Worm (Caenorhabditis elegans) whole organism, L1 larva: Measurements from ENCODE around the gene ceh-53.

Source experiments
- C04F5.9 ChIP-seq: sonication (generic microtip); optimal IDR thresholded peaks from 2 replicates; lab custom pipeline; 2016; ENCODE audit warnings: missing genetic modification characterization, missing compliant biosample characterization
- C16A3.4 ChIP-seq: fragments of 150-350 bp; optimal IDR thresholded peaks from 2 replicates; lab custom pipeline; 2014; ENCODE audit warnings: missing biosample characterization, missing genetic modification characterization
- F16B12.6 ChIP-seq: fragments of 150-350 bp; optimal IDR thresholded peaks from 2 replicates; lab custom pipeline; 2014; ENCODE audit warnings: missing biosample characterization, missing genetic modification characterization
- blmp-1 ChIP-seq: fragments of 150-350 bp; optimal IDR thresholded peaks from 2 replicates; lab custom pipeline; 2014; ENCODE audit warnings: missing biosample characterization, missing genetic modification characterization
- ceh-63 ChIP-seq: fragments of 200-800 bp; sonication (Bioruptor generic); optimal IDR thresholded peaks from 2 replicates; lab custom pipeline; 2018; ENCODE audit warnings: mild to moderate bottlenecking, missing genetic modification characterization, missing compliant biosample characterization
- ceh-88 ChIP-seq: fragments of 200-800 bp; sonication (Bioruptor generic); IDR thresholded peaks from 2 replicates; pipeline ENCODE4 v1.3.6; 2022; ENCODE audit warnings: missing genetic modification characterization, missing compliant biosample characterization
- ceh-90 ChIP-seq: sonication (generic microtip); optimal IDR thresholded peaks from 2 replicates; lab custom pipeline; 2016; ENCODE audit warnings: missing genetic modification characterization, missing compliant biosample characterization
- ces-1 ChIP-seq: fragments of 150-350 bp; optimal IDR thresholded peaks from 2 replicates; lab custom pipeline; 2014; ENCODE audit warnings: missing biosample characterization, missing genetic modification reagents, missing genetic modification characterization
- dpl-1 ChIP-seq, 3 experiments: fragments of 150-350 bp in 2 of 3; sonication (generic microtip) in 1 of 3; optimal IDR thresholded peaks; 2 replicates each; lab custom pipeline; 2014 to 2017; ENCODE audit warnings: missing biosample characterization in 3 of 3, missing genetic modification characterization in 3 of 3, missing genetic modification reagents in 3 of 3
- dsc-1 ChIP-seq: sonication (generic microtip); optimal IDR thresholded peaks from 2 replicates; lab custom pipeline; 2016; ENCODE audit warnings: mild to moderate bottlenecking, missing genetic modification characterization, missing compliant biosample characterization
- efl-1 ChIP-seq, 4 experiments: fragments of 150-350 bp; optimal IDR thresholded peaks in 3 of 4; peaks in 1 of 4; 1 replicate in 1 of 4; 2 replicates in 3 of 4; lab custom pipeline; 2014; ENCODE audit warnings: missing biosample characterization in 2 of 4, missing genetic modification characterization in 2 of 4, missing genetic modification reagents in 2 of 4
- efl-3 ChIP-seq: fragments of 200-800 bp; sonication (Bioruptor generic); optimal IDR thresholded peaks from 2 replicates; lab custom pipeline; 2018; ENCODE audit warnings: mild to moderate bottlenecking, missing genetic modification characterization, missing compliant biosample characterization
- elt-3 ChIP-seq, 6 experiments: fragments of 150-350 bp in 1 of 6; sonication (generic microtip); optimal IDR thresholded peaks; 2 replicates each; lab custom pipeline; 2017 to 2018; ENCODE audit warnings: missing biosample characterization in 6 of 6, missing genetic modification characterization in 6 of 6, inconsistent platforms in 1 of 6
- ets-5 ChIP-seq: fragments of 200-800 bp; sonication (Bioruptor generic); IDR thresholded peaks from 2 replicates; pipeline ENCODE4 v1.3.6; 2022; ENCODE audit warnings: missing genetic modification characterization, missing compliant biosample characterization
- fkh-10 ChIP-seq: sonication (generic microtip); optimal IDR thresholded peaks from 2 replicates; lab custom pipeline; 2017; ENCODE audit warnings: missing biosample characterization, missing genetic modification reagents, missing genetic modification characterization
- fkh-8 ChIP-seq: sonication (generic microtip); optimal IDR thresholded peaks from 2 replicates; lab custom pipeline; 2016; ENCODE audit warnings: mild to moderate bottlenecking, missing genetic modification characterization, missing compliant biosample characterization
- fos-1 ChIP-seq: fragments of 150-350 bp; optimal IDR thresholded peaks from 2 replicates; lab custom pipeline; 2014; ENCODE audit warnings: missing biosample characterization, missing genetic modification characterization
- grh-1 ChIP-seq: fragments of 200-800 bp; sonication (Bioruptor generic); IDR thresholded peaks from 2 replicates; pipeline ENCODE4 v1.3.6; 2022; ENCODE audit warnings: missing genetic modification reagents, missing genetic modification characterization, missing compliant biosample characterization
- hpl-2 ChIP-seq: fragments of 150-350 bp; optimal IDR thresholded peaks from 2 replicates; lab custom pipeline; 2014; ENCODE audit warnings: missing biosample characterization, missing genetic modification reagents, missing genetic modification characterization
- irx-1 ChIP-seq: sonication (generic microtip); optimal IDR thresholded peaks from 2 replicates; lab custom pipeline; 2016; ENCODE audit warnings: missing genetic modification characterization, missing compliant biosample characterization
- isw-1 ChIP-seq: fragments of 200-800 bp; sonication (Bioruptor generic); IDR thresholded peaks from 2 replicates; pipeline ENCODE4 v1.3.6; 2022; ENCODE audit warnings: missing genetic modification characterization, missing compliant biosample characterization
- jun-1 ChIP-seq: fragments of 150-350 bp; optimal IDR thresholded peaks from 2 replicates; lab custom pipeline; 2014; ENCODE audit warnings: missing biosample characterization, missing genetic modification reagents, missing genetic modification characterization
- lin-13 ChIP-seq: fragments of 150-350 bp; optimal IDR thresholded peaks from 2 replicates; lab custom pipeline; 2014; ENCODE audit warnings: missing biosample characterization, missing genetic modification reagents, missing genetic modification characterization
- lin-14 ChIP-seq: fragments of 200-800 bp; sonication (Bioruptor generic); optimal IDR thresholded peaks from 2 replicates; lab custom pipeline; 2018; ENCODE audit warnings: mild to moderate bottlenecking, missing genetic modification characterization, moderate library complexity, missing compliant biosample characterization
- lin-35 ChIP-seq, 2 experiments: fragments of 150-350 bp; optimal IDR thresholded peaks; 2 replicates each; lab custom pipeline; 2014; ENCODE audit warnings: missing biosample characterization in 2 of 2, missing genetic modification characterization in 2 of 2, missing genetic modification reagents in 2 of 2
- lin-39 ChIP-seq: fragments of 150-350 bp; optimal IDR thresholded peaks from 2 replicates; lab custom pipeline; 2014; ENCODE audit warnings: missing biosample characterization, missing genetic modification reagents, missing genetic modification characterization
- lir-3 ChIP-seq: sonication (generic microtip); optimal IDR thresholded peaks from 2 replicates; lab custom pipeline; 2016; ENCODE audit warnings: mild to moderate bottlenecking, missing genetic modification characterization, moderate library complexity, missing compliant biosample characterization; ENCODE audit not compliant: poor library complexity
- mab-9 ChIP-seq: fragments of 200-800 bp; sonication (Bioruptor generic); IDR thresholded peaks from 2 replicates; pipeline ENCODE4 v1.3.6; 2022; ENCODE audit warnings: missing genetic modification reagents, missing genetic modification characterization, missing compliant biosample characterization
- nhr-12 ChIP-seq: sonication (generic microtip); optimal IDR thresholded peaks from 2 replicates; lab custom pipeline; 2017; ENCODE audit warnings: missing biosample characterization, missing genetic modification characterization
- nhr-19 ChIP-seq: fragments of 200-800 bp; sonication (Bioruptor generic); conservative IDR thresholded peaks from 2 replicates; pipeline ENCODE4 v1.3.6; 2022; ENCODE audit warnings: missing genetic modification characterization, missing compliant biosample characterization
- nhr-237 ChIP-seq: fragments of 150-350 bp; optimal IDR thresholded peaks from 2 replicates; lab custom pipeline; 2014; ENCODE audit warnings: missing biosample characterization, missing genetic modification characterization
- nhr-28 ChIP-seq: fragments of 150-350 bp; optimal IDR thresholded peaks from 2 replicates; lab custom pipeline; 2014; ENCODE audit warnings: missing biosample characterization, missing genetic modification characterization
- nhr-47 ChIP-seq: sonication (generic microtip); optimal IDR thresholded peaks from 2 replicates; lab custom pipeline; 2016; ENCODE audit warnings: mild to moderate bottlenecking, missing genetic modification characterization, moderate library complexity, missing compliant biosample characterization
- nhr-76 ChIP-seq: sonication (generic microtip); optimal IDR thresholded peaks from 2 replicates; lab custom pipeline; 2017; ENCODE audit warnings: missing biosample characterization, missing genetic modification characterization
- nhr-77 ChIP-seq: fragments of 150-350 bp; optimal IDR thresholded peaks from 2 replicates; lab custom pipeline; 2014; ENCODE audit warnings: missing biosample characterization, missing genetic modification characterization
- nhr-90 ChIP-seq: sonication (generic microtip); optimal IDR thresholded peaks from 2 replicates; lab custom pipeline; 2016; ENCODE audit warnings: mild to moderate bottlenecking, missing genetic modification characterization, missing compliant biosample characterization; ENCODE audit not compliant: poor library complexity
- pqm-1 ChIP-seq: sonication (generic microtip); optimal IDR thresholded peaks from 3 replicates; lab custom pipeline; 2017; ENCODE audit warnings: missing biosample characterization, missing genetic modification characterization
- snu-23 ChIP-seq: sonication (generic microtip); optimal IDR thresholded peaks from 2 replicates; lab custom pipeline; 2016; ENCODE audit warnings: missing genetic modification characterization, missing compliant biosample characterization
- sptf-1 ChIP-seq: fragments of 150-350 bp; optimal IDR thresholded peaks from 2 replicates; lab custom pipeline; 2014; ENCODE audit warnings: missing biosample characterization, missing genetic modification characterization
- swsn-7 ChIP-seq: sonication (generic microtip); optimal IDR thresholded peaks from 2 replicates; lab custom pipeline; 2016; ENCODE audit warnings: missing genetic modification characterization, missing compliant biosample characterization
- tbx-2 ChIP-seq: sonication (generic microtip); optimal IDR thresholded peaks from 2 replicates; lab custom pipeline; 2016; ENCODE audit warnings: missing genetic modification characterization, missing compliant biosample characterization
- unc-62 ChIP-seq: fragments of 150-350 bp; optimal IDR thresholded peaks from 2 replicates; lab custom pipeline; 2014; ENCODE audit warnings: missing biosample characterization, missing genetic modification reagents, missing genetic modification characterization
- unc-86 ChIP-seq: sonication (generic microtip); optimal IDR thresholded peaks from 2 replicates; lab custom pipeline; 2016; ENCODE audit warnings: missing genetic modification characterization, missing compliant biosample characterization
- xbp-1 ChIP-seq: sonication (generic microtip); optimal IDR thresholded peaks from 2 replicates; lab custom pipeline; 2016; ENCODE audit warnings: missing genetic modification characterization, missing compliant biosample characterization
- zip-4 ChIP-seq: fragments of 200-800 bp; sonication (Bioruptor generic); optimal IDR thresholded peaks from 2 replicates; lab custom pipeline; 2018; ENCODE audit warnings: mild to moderate bottlenecking, missing genetic modification characterization, moderate library complexity, missing compliant biosample characterization
- ztf-4 ChIP-seq: fragments of 150-350 bp; optimal IDR thresholded peaks from 2 replicates; lab custom pipeline; 2014; ENCODE audit warnings: missing biosample characterization, missing genetic modification characterization

The ceh-53 gene

DNA sequence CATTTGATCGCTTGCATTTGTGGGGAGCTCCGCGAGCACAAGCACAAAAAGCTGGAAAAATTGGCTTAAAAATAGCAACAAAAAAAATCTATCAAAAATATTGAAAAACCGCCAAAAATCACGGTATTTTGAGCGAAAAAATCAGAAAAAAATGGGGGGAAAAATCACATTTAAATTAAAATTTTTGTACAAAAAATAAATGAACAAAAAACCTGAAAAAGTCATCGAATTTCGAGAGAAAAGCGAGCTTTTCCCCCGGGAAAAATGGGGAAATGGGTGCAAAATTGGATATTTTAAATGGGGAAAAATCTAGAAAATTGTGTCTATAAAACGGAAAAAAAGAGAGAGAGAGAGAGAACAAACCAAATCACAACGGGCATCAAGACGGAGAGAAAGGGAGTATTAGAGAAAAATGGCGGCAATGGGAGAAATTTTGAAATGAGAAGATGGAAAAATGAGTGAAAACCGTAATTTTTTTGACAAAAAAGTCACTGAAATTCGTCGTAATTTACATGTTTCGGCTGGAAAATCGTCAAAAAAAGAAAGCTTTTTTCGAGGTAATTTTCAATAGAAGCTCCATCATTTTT is 11.6 kb downstream of the ceh-53 start, which contains the start of gene ced-10:
ced-10 (minus strand) TSS at position 51 of the 587 bp plus-strand sequence.
- TF ChIP-seq ets-5 (GFP tag; lab: Robert Waterston, UW), result no peak
- TF ChIP-seq swsn-7, result no peak
- TF ChIP-seq tbx-2 (tag; lab: Kevin White, UChicago), result no peak
- TF ChIP-seq isw-1 (GFP tag; lab: Robert Waterston, UW), result no peak
- TF ChIP-seq fos-1 (tag; lab: Kevin White, UChicago), result no peak
- no peak for TF ChIP-seq efl-3 (GFP tag; lab: Kevin White, UChicago)
- TF ChIP-seq unc-86 (tag; lab: Kevin White, UChicago), result no peak
- TF ChIP-seq C04F5.9, result no peak
- no peak for TF ChIP-seq nhr-237 (tag; lab: Kevin White, UChicago)
- no peak for TF ChIP-seq dsc-1 (tag; lab: Kevin White, UChicago)
- no peak for TF ChIP-seq ceh-90 (tag; lab: Kevin White, UChicago)
- TF ChIP-seq dpl-1 (GFP tag; optimal IDR thresholded peaks at IDR 0.05; lab: Kevin White, UChicago), result peak in 2 of 3 experiments; percentile 1 to 10
- no peak for TF ChIP-seq mab-9
- no peak for TF ChIP-seq F16B12.6 (tag; lab: Kevin White, UChicago)
- no peak for TF ChIP-seq sptf-1 (tag; lab: Kevin White, UChicago)
- TF ChIP-seq efl-1 (optimal IDR thresholded peaks at IDR 0.05; lab: Kevin White, UChicago), result peak in 1 of 2 experiments; percentile 3
- TF ChIP-seq efl-1 (GFP tag; optimal IDR thresholded peaks at IDR 0.05 in 1 of 2; lab: Kevin White, UChicago), result peak; percentile 21 to 93
- TF ChIP-seq lir-3 (tag; lab: Kevin White, UChicago), result no peak
- TF ChIP-seq zip-4 (GFP tag; lab: Kevin White, UChicago), result no peak

DNA sequence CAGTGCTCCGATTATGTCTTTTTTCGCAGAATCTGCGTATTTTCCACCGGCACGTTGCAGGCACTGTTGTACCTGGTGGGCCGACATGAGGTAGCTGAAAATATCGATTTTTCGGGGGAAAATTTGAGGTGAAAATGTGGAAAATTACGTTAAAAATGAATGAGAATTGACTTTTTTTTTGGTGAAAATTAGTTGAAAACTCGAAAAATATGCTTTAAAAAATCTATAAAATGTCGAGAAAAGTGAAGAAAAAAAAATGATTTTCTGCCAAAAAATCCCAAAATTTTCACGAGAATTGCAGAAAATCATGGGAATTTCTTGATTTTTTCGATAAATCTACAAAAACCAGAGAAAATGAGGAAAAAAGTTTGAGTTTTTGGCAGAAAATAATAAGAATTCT is 16.5 kb downstream of the ceh-53 start, which contains the start of gene tsg-101:
tsg-101 (minus strand) TSS at position 101 of the 400 bp plus-strand sequence.
- no peak for TF ChIP-seq dsc-1 (tag; lab: Kevin White, UChicago)
- TF ChIP-seq blmp-1 (tag; lab: Kevin White, UChicago), result no peak
- TF ChIP-seq irx-1 (tag; lab: Kevin White, UChicago), result no peak
- TF ChIP-seq zip-4 (GFP tag; lab: Kevin White, UChicago), result no peak
- TF ChIP-seq nhr-237 (tag; lab: Kevin White, UChicago), result no peak
- TF ChIP-seq nhr-47, result no peak
- TF ChIP-seq mab-9, result no peak
- TF ChIP-seq nhr-28 (tag; lab: Kevin White, UChicago), result no peak
- TF ChIP-seq ztf-4 (tag; lab: Kevin White, UChicago), result no peak
- no peak for TF ChIP-seq ceh-63 (GFP tag; lab: Kevin White, UChicago)
- TF ChIP-seq hpl-2 (GFP tag; lab: Kevin White, UChicago), result no peak
- no peak for TF ChIP-seq nhr-76 (tag; lab: Kevin White, UChicago)
- no peak for TF ChIP-seq nhr-90 (tag; lab: Kevin White, UChicago)
- no peak for TF ChIP-seq C16A3.4 (tag; lab: Kevin White, UChicago)
- TF ChIP-seq xbp-1, result no peak
- TF ChIP-seq pqm-1 (tag; lab: Kevin White, UChicago), result no peak
- TF ChIP-seq unc-62 (GFP tag; lab: Kevin White, UChicago), result no peak
- no peak for TF ChIP-seq fos-1 (tag; lab: Kevin White, UChicago)
- no peak for TF ChIP-seq ces-1
- no peak for TF ChIP-seq ceh-88 (GFP tag; lab: Robert Waterston, UW)

DNA sequence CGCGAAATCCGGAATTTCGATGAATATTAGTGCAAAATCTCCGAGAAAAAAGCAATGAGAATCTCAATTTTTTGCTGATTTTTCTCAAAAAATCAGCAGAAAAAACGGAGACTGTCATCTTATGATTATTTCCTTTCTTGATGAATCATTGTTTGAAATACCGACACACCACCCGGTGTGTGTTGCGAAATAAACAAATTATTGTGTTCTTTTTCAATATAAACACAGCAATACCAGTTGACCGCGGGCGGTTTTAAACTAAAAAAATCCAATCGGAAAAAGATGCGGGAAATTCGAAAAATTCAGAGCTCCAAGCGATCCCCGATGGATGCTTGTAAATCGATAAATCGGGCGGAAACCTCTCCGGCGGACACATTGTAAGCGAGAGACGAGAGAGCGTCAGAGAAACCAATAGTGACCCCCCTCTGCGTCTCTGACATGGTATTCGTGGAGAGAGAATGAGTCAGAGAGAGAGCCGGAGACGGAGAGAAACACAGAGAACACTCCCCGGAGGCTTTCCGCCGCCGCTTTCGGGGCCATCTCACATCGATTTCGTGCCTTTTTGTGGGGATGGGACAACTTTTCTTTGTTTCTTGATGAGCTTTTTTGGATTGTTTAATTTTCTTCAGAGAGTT is 17.5 kb downstream of the ceh-53 start:
- TF ChIP-seq nhr-47, result peak; percentile 55
- TF ChIP-seq ceh-90 (tag; lab: Kevin White, UChicago), result no peak
- peak; percentile 71 for TF ChIP-seq nhr-19
- TF ChIP-seq lin-39 (tag; lab: Kevin White, UChicago), result no peak
- peak; percentile 11 to 50 (median 32) for TF ChIP-seq dpl-1 (GFP tag; optimal IDR thresholded peaks at IDR 0.05; lab: Kevin White, UChicago)
- peak; percentile 14 for TF ChIP-seq lin-13 (GFP tag; lab: Kevin White, UChicago)
- no peak for TF ChIP-seq fkh-10
- no peak for TF ChIP-seq nhr-12
- peak; percentile 62 to 63 for TF ChIP-seq lin-35 (GFP tag; optimal IDR thresholded peaks at IDR 0.05; lab: Kevin White, UChicago)
- TF ChIP-seq isw-1 (GFP tag; lab: Robert Waterston, UW), result peak; percentile 18
- peak; percentile 58 for TF ChIP-seq jun-1 (tag; lab: Kevin White, UChicago)
- peak; percentile 50 for TF ChIP-seq zip-4 (GFP tag; lab: Kevin White, UChicago)
- TF ChIP-seq nhr-77 (tag; lab: Kevin White, UChicago), result peak; percentile 35
- no peak for TF ChIP-seq ceh-63 (GFP tag; lab: Kevin White, UChicago)
- peak; percentile 40 for TF ChIP-seq fos-1 (tag; lab: Kevin White, UChicago)
- peak; percentile 28 for TF ChIP-seq xbp-1
- peak; percentile 87 for TF ChIP-seq lin-14
- no peak for TF ChIP-seq grh-1 (GFP tag; lab: Robert Waterston, UW)
- TF ChIP-seq blmp-1 (tag; lab: Kevin White, UChicago), result peak; percentile 41
- TF ChIP-seq swsn-7, result peak; percentile 63
- TF ChIP-seq snu-23 (GFP tag; lab: Kevin White, UChicago), result peak; percentile 72
- TF ChIP-seq fkh-8 (tag; lab: Kevin White, UChicago), result peak; percentile 37
- TF ChIP-seq elt-3 (tag; optimal IDR thresholded peaks at IDR 0.05; lab: Kevin White, UChicago), result no peak
